Worm (Caenorhabditis elegans) whole organism, L4/young adult: ENCODE measurements around the gene Y105C5A.508.
"Not testable (repeated sequence)": the region's sequence is repeated elsewhere in the genome, so short reads cannot be mapped to it uniquely, and the experiment has no call there.

Source experiments
- W03F9.2 ChIP-seq: fragments of 150-350 bp; optimal IDR thresholded peaks from 2 replicates; lab custom pipeline; 2014; ENCODE audit warnings: missing biosample characterization, missing genetic modification characterization
- dao-5 ChIP-seq: sonication (generic microtip); optimal IDR thresholded peaks from 2 replicates; lab custom pipeline; 2016; ENCODE audit warnings: missing genotype, missing genetic modification characterization, moderate library complexity, missing compliant biosample characterization
- him-1 ChIP-seq: sonication (generic microtip); optimal IDR thresholded peaks from 2 replicates; lab custom pipeline; 2016; ENCODE audit warnings: missing genotype, missing genetic modification reagents, missing genetic modification characterization, missing compliant biosample characterization

Gene Y105C5A.508

ce11 chrIV:15583620-15584019, at the start of gene Y105C5A.508:
Y105C5A.508 (plus strand) TSS chrIV:15583920.
- TF ChIP-seq W03F9.2 (tag; lab: Kevin White, UChicago) (no peak), dao-5 (tag; lab: Kevin White, UChicago) (no peak), him-1 (tag; lab: Kevin White, UChicago) (no peak)

- TF ChIP-seq him-1 (tag; lab: Kevin White, UChicago), result no peak
- TF ChIP-seq dao-5 (tag; lab: Kevin White, UChicago), result no peak
- no peak for TF ChIP-seq W03F9.2 (tag; lab: Kevin White, UChicago)
Measured at ce11 chrIV:15537338-15537737, 46.4 kb upstream of the Y105C5A.508 start.

- TF ChIP-seq him-1 (tag; lab: Kevin White, UChicago) (no peak), dao-5 (tag; lab: Kevin White, UChicago) (no peak), W03F9.2 (tag; lab: Kevin White, UChicago) (no peak)
Measured at ce11 chrIV:15539447-15539994, 44.2 kb upstream of the Y105C5A.508 start, which contains the start of gene Y73F8A.35. Y73F8A.35 (minus strand) TSS chrIV:15539944.

- TF ChIP-seq dao-5 (tag; lab: Kevin White, UChicago) (no peak), him-1 (tag; lab: Kevin White, UChicago) (no peak), W03F9.2 (tag; lab: Kevin White, UChicago) (no peak)
Measured at ce11 chrIV:15554771-15555170, 28.9 kb upstream of the Y105C5A.508 start.

ce11 chrIV:15559065-15559464, 24.7 kb upstream of the Y105C5A.508 start:
- no peak for TF ChIP-seq him-1 (tag; lab: Kevin White, UChicago)
- no peak for TF ChIP-seq W03F9.2 (tag; lab: Kevin White, UChicago)
- no peak for TF ChIP-seq dao-5 (tag; lab: Kevin White, UChicago)

- TF ChIP-seq W03F9.2 (tag; lab: Kevin White, UChicago), result peak; percentile 22
- peak; percentile 35 for TF ChIP-seq him-1 (tag; lab: Kevin White, UChicago)
- TF ChIP-seq dao-5 (tag; lab: Kevin White, UChicago), result no peak
Measured at ce11 chrIV:15561223-15561656, 22.5 kb upstream of the Y105C5A.508 start.

ce11 chrIV:15564327-15564726, 19.4 kb upstream of the Y105C5A.508 start, which contains the start of gene Y105C5A.1:
Y105C5A.1 (minus strand) TSS chrIV:15564427.
- TF ChIP-seq W03F9.2 (tag; lab: Kevin White, UChicago), result no peak
- no peak for TF ChIP-seq him-1 (tag; lab: Kevin White, UChicago)
- no peak for TF ChIP-seq dao-5 (tag; lab: Kevin White, UChicago)

- TF ChIP-seq dao-5 (tag; lab: Kevin White, UChicago) (no peak), W03F9.2 (tag; lab: Kevin White, UChicago) (no peak), him-1 (tag; lab: Kevin White, UChicago) (no peak)
Measured at ce11 chrIV:15570770-15571169, 12.9 kb upstream of the Y105C5A.508 start.

- TF ChIP-seq him-1 (tag; lab: Kevin White, UChicago), result no peak
- no peak for TF ChIP-seq W03F9.2 (tag; lab: Kevin White, UChicago)
- TF ChIP-seq dao-5 (tag; lab: Kevin White, UChicago), result no peak
Measured at ce11 chrIV:15571652-15572051, 12.1 kb upstream of the Y105C5A.508 start.

- TF ChIP-seq W03F9.2 (tag; lab: Kevin White, UChicago) (no peak), dao-5 (tag; lab: Kevin White, UChicago) (no peak), him-1 (tag; lab: Kevin White, UChicago) (no peak)
Measured at ce11 chrIV:15572106-15572505, 11.6 kb upstream of the Y105C5A.508 start.

ce11 chrIV:15573863-15574262, 9.9 kb upstream of the Y105C5A.508 start:
- TF ChIP-seq W03F9.2 (tag; lab: Kevin White, UChicago), result no peak

ce11 chrIV:15578786-15579185, 4.9 kb upstream of the Y105C5A.508 start, which contains the start of gene pqn-76:
pqn-76 (plus strand) TSS chrIV:15579086.
- TF ChIP-seq dao-5, him-1, W03F9.2 (tag; lab: Kevin White, UChicago): not testable (repeated sequence)

- TF ChIP-seq him-1 (tag; lab: Kevin White, UChicago), result no peak
Measured at ce11 chrIV:15588879-15589278, 5.2 kb downstream of the Y105C5A.508 start.

- TF ChIP-seq him-1, dao-5, W03F9.2 (tag; lab: Kevin White, UChicago): not testable (repeated sequence)
Measured at ce11 chrIV:15590397-15590796, 6.7 kb downstream of the Y105C5A.508 start, which contains the start of gene abu-5. abu-5 (plus strand) TSS chrIV:15590697.
